Worm (Caenorhabditis elegans) whole organism, late embryonic: ENCODE data around the gene hpo-18.

ENCODE experiments used
- C38D4.7 ChIP-seq: fragments of 200-800 bp; sonication (Bioruptor generic); optimal IDR thresholded peaks from 2 replicates; lab custom pipeline; 2018; ENCODE audit warnings: mild to moderate bottlenecking, missing genetic modification characterization, moderate library complexity, missing compliant biosample characterization
- T23F11.4 ChIP-seq: fragments of 200-800 bp; sonication (Bioruptor generic); optimal IDR thresholded peaks from 2 replicates; lab custom pipeline; 2018; ENCODE audit warnings: mild to moderate bottlenecking, missing genetic modification characterization, missing compliant biosample characterization
- ahr-1 ChIP-seq: sonication (generic microtip); optimal IDR thresholded peaks from 2 replicates; lab custom pipeline; 2016; ENCODE audit warnings: missing genetic modification characterization, missing compliant biosample characterization
- ama-1 ChIP-seq: fragments of 150-350 bp; optimal IDR thresholded peaks from 2 replicates; lab custom pipeline; 2014
- ceh-34 ChIP-seq: sonication (generic microtip); optimal IDR thresholded peaks from 2 replicates; lab custom pipeline; 2016; ENCODE audit warnings: mild to moderate bottlenecking, missing genetic modification characterization, missing compliant biosample characterization
- ceh-48 ChIP-seq: sonication (generic microtip); optimal IDR thresholded peaks from 2 replicates; lab custom pipeline; 2016; ENCODE audit warnings: missing genetic modification characterization, inconsistent platforms, missing compliant biosample characterization
- ceh-9 ChIP-seq: sonication (generic microtip); optimal IDR thresholded peaks from 2 replicates; lab custom pipeline; 2016; ENCODE audit warnings: mild to moderate bottlenecking, missing genetic modification characterization, inconsistent platforms, missing compliant biosample characterization
- fkh-10 ChIP-seq: fragments of 150-350 bp; optimal IDR thresholded peaks from 2 replicates; lab custom pipeline; 2014; ENCODE audit warnings: missing biosample characterization, missing genetic modification reagents, missing genetic modification characterization
- madf-2 ChIP-seq: sonication (generic microtip); optimal IDR thresholded peaks from 2 replicates; lab custom pipeline; 2017; ENCODE audit warnings: missing genetic modification characterization, missing compliant biosample characterization
- tbx-2 ChIP-seq: sonication (generic microtip); optimal IDR thresholded peaks from 2 replicates; lab custom pipeline; 2016; ENCODE audit warnings: missing genetic modification characterization, missing compliant biosample characterization

DNA sequence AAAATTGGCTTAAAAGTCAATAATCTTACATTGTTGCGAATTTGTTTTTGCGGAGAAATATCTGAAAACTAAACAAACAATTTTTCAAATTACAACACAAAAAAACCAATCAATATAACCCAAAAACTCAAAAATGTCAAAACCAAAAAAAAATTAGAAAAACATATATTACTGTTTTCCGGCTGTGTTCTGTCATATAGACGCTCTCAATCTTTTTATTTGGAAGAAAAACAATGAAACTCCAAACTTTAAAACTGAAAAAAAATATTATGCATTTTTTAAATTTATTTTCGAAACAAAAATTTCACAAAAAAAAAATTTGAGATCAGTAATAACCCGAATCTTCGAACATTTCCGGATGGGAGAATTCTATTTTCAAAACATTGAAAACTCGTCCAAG lies 23.5 kb downstream of the hpo-18 start, which contains the start of gene R02D1.2:
- TF ChIP-seq ceh-9 (tag; lab: Kevin White, UChicago), result no peak
- no peak for TF ChIP-seq madf-2 (tag; lab: Kevin White, UChicago)
- TF ChIP-seq ama-1, result no peak
- no peak for TF ChIP-seq fkh-10 (GFP tag; lab: Kevin White, UChicago)
- no peak for TF ChIP-seq T23F11.4 (GFP tag; lab: Kevin White, UChicago)
- TF ChIP-seq ceh-48, result no peak
- no peak for TF ChIP-seq C38D4.7 (GFP tag; lab: Kevin White, UChicago)
- no peak for TF ChIP-seq tbx-2
- no peak for TF ChIP-seq ceh-34
- no peak for TF ChIP-seq ahr-1
